Fruit fly (Drosophila melanogaster) whole organism, wandering third instar larva: Measurements from ENCODE around the gene CG4022.

Experiments
- Abd-B ChIP-seq: fragments of >200 bp; optimal IDR thresholded peaks from 2 replicates; lab custom pipeline; 2017; ENCODE audit warnings: missing biosample characterization, missing genetic modification characterization
- CG32264 ChIP-seq: fragments of 200-800 bp; sonication (Bioruptor generic); optimal IDR thresholded peaks from 2 replicates; lab custom pipeline; 2016; ENCODE audit warnings: missing biosample characterization, missing genetic modification characterization
- CG9705 ChIP-seq: fragments of 200-800 bp; sonication (Bioruptor generic); optimal IDR thresholded peaks from 2 replicates; lab custom pipeline; 2018; ENCODE audit warnings: missing biosample characterization, mild to moderate bottlenecking, missing genetic modification characterization
- CrebA ChIP-seq: fragments of 200-800 bp; sonication (Bioruptor generic); optimal IDR thresholded peaks from 2 replicates; lab custom pipeline; 2016; ENCODE audit warnings: missing biosample characterization, mild to moderate bottlenecking, missing genetic modification characterization, borderline replicate concordance
- Dfd ChIP-seq: fragments of >200 bp; optimal IDR thresholded peaks from 2 replicates; lab custom pipeline; 2017; ENCODE audit warnings: missing biosample characterization, missing genetic modification characterization
- Dif ChIP-seq: fragments of 200-275, 200-300 bp; sonication (Bioruptor generic); optimal IDR thresholded peaks from 2 replicates; lab custom pipeline; 2018; ENCODE audit warnings: missing biosample characterization, missing genetic modification characterization; ENCODE audit not compliant: partially characterized antibody
- GATAd ChIP-seq: sonication (Bioruptor generic); optimal IDR thresholded peaks from 2 replicates; lab custom pipeline; 2016; ENCODE audit warnings: missing biosample characterization, missing genetic modification characterization
- HLH106 ChIP-seq: fragments of 200-800 bp; optimal IDR thresholded peaks from 3 replicates; lab custom pipeline; 2019; ENCODE audit warnings: missing biosample characterization, mild to moderate bottlenecking, missing genetic modification characterization, moderate library complexity
- Hnf4 ChIP-seq: fragments of 200-800 bp; sonication (Bioruptor generic); optimal IDR thresholded peaks from 2 replicates; lab custom pipeline; 2016; ENCODE audit warnings: missing biosample characterization, mild to moderate bottlenecking, missing genetic modification characterization
- Hr78 ChIP-seq: fragments of >200 bp; optimal IDR thresholded peaks from 2 replicates; lab custom pipeline; 2017; ENCODE audit warnings: missing biosample characterization, missing genetic modification characterization
- Hr83 ChIP-seq: fragments of 200-300 bp; sonication (Bioruptor generic); optimal IDR thresholded peaks from 2 replicates; lab custom pipeline; 2016; ENCODE audit warnings: missing biosample characterization, mild to moderate bottlenecking, missing genetic modification characterization, moderate library complexity; ENCODE audit not compliant: poor library complexity, severe bottlenecking
- Jra ChIP-seq: sonication (Bioruptor generic); optimal IDR thresholded peaks from 2 replicates; lab custom pipeline; 2016; ENCODE audit warnings: missing biosample characterization, missing genetic modification characterization
- Myc ChIP-seq: fragments of >200 bp; optimal IDR thresholded peaks from 2 replicates; lab custom pipeline; 2017
- N ChIP-seq: fragments of >200 bp; optimal IDR thresholded peaks from 2 replicates; lab custom pipeline; 2018; ENCODE audit warnings: missing biosample characterization, missing external identifiers, missing genetic modification characterization
- OdsH ChIP-seq: fragments of 200-800 bp; sonication (Bioruptor generic); optimal IDR thresholded peaks from 2 replicates; lab custom pipeline; 2016; ENCODE audit warnings: missing biosample characterization, mild to moderate bottlenecking, missing genetic modification characterization
- Rel ChIP-seq, 2 experiments: fragments of 200-800 bp; sonication (Bioruptor generic) in 1 of 2; optimal IDR thresholded peaks; 2 replicates in 1 of 2; 3 replicates in 1 of 2; lab custom pipeline; 2016 to 2019; ENCODE audit warnings: mild to moderate bottlenecking in 2 of 2, missing biosample characterization in 2 of 2, missing genetic modification characterization in 2 of 2, moderate library complexity in 1 of 2
- Sp1 ChIP-seq: fragments of 200-800 bp; sonication (Bioruptor generic); optimal IDR thresholded peaks from 3 replicates; lab custom pipeline; 2019; ENCODE audit warnings: missing biosample characterization, mild to moderate bottlenecking, missing genetic modification characterization, moderate library complexity
- Vsx2 ChIP-seq: fragments of 200-300, 225-300 bp; sonication (Bioruptor generic); optimal IDR thresholded peaks from 2 replicates; lab custom pipeline; 2018; ENCODE audit warnings: missing biosample characterization, missing genetic modification characterization; ENCODE audit not compliant: partially characterized antibody
- br ChIP-seq: fragments of 200-800 bp; sonication (Bioruptor generic); optimal IDR thresholded peaks from 2 replicates; lab custom pipeline; 2016; ENCODE audit warnings: missing biosample characterization, missing genetic modification characterization
- brk ChIP-seq: fragments of 200-800 bp; sonication (Bioruptor generic); optimal IDR thresholded peaks from 2 replicates; lab custom pipeline; 2016; ENCODE audit warnings: missing biosample characterization, mild to moderate bottlenecking, missing genetic modification characterization
- dl ChIP-seq, 2 experiments: fragments of 175-275, 200-275 bp in 1 of 2; fragments of 200-275 bp in 1 of 2; sonication (Bioruptor generic); optimal IDR thresholded peaks; lab custom pipeline; 2018; ENCODE audit warnings: mild to moderate bottlenecking in 2 of 2, missing biosample characterization in 2 of 2, missing genetic modification characterization in 2 of 2, moderate library complexity in 2 of 2; ENCODE audit not compliant: partially characterized antibody in 2 of 2, insufficient read depth in 1 of 2
- dsf ChIP-seq: sonication (Bioruptor generic); optimal IDR thresholded peaks from 2 replicates; lab custom pipeline; 2016; ENCODE audit warnings: missing biosample characterization, missing genetic modification characterization, borderline replicate concordance
- ey ChIP-seq: fragments of 200-800 bp; sonication (Bioruptor generic); optimal IDR thresholded peaks from 2 replicates; lab custom pipeline; 2016; ENCODE audit warnings: missing biosample characterization, missing genetic modification characterization
- foxo ChIP-seq, 2 experiments: fragments of 200-800 bp; sonication (Bioruptor generic); optimal IDR thresholded peaks; 2 replicates in 1 of 2; 3 replicates in 1 of 2; lab custom pipeline; 2016 to 2017; ENCODE audit warnings: missing biosample characterization in 2 of 2, missing genetic modification characterization in 2 of 2
- fru ChIP-seq: fragments of 200-800 bp; sonication (Bioruptor generic); optimal IDR thresholded peaks from 3 replicates; lab custom pipeline; 2016; ENCODE audit warnings: missing biosample characterization, mild to moderate bottlenecking, missing genetic modification characterization
- h ChIP-seq: fragments of 200-800 bp; sonication (Bioruptor generic); optimal IDR thresholded peaks from 3 replicates; lab custom pipeline; 2016; ENCODE audit warnings: missing biosample characterization, mild to moderate bottlenecking, missing genetic modification characterization
- jim ChIP-seq: fragments of 175-275, 200-325 bp; sonication (Bioruptor generic); optimal IDR thresholded peaks from 2 replicates; lab custom pipeline; 2016; ENCODE audit warnings: missing biosample characterization, mild to moderate bottlenecking, missing genetic modification characterization
- lola ChIP-seq: fragments of >200 bp; optimal IDR thresholded peaks from 2 replicates; lab custom pipeline; 2017; ENCODE audit warnings: missing biosample characterization, missing genetic modification characterization
- pan ChIP-seq: fragments of >200 bp; optimal IDR thresholded peaks from 2 replicates; lab custom pipeline; 2017
- psq ChIP-seq: fragments of 200-800 bp; sonication (Bioruptor generic); optimal IDR thresholded peaks from 3 replicates; lab custom pipeline; 2017; ENCODE audit warnings: missing biosample characterization, mild to moderate bottlenecking, missing genetic modification characterization, moderate library complexity
- rgr ChIP-seq: fragments of 200-800 bp; sonication (Bioruptor generic); optimal IDR thresholded peaks from 3 replicates; lab custom pipeline; 2016; ENCODE audit warnings: missing biosample characterization, mild to moderate bottlenecking, missing genetic modification characterization
- sage ChIP-seq: fragments of 200-800 bp; sonication (Bioruptor generic); optimal IDR thresholded peaks from 2 replicates; lab custom pipeline; 2016; ENCODE audit warnings: missing biosample characterization, mild to moderate bottlenecking, missing genetic modification characterization
- sv ChIP-seq: fragments of 200-800 bp; sonication (Bioruptor generic); optimal IDR thresholded peaks from 3 replicates; lab custom pipeline; 2016; ENCODE audit warnings: missing biosample characterization, missing genetic modification characterization
- tai ChIP-seq: sonication (Bioruptor generic); optimal IDR thresholded peaks from 2 replicates; lab custom pipeline; 2016; ENCODE audit warnings: missing biosample characterization, missing genetic modification characterization
- usp ChIP-seq: fragments of >200 bp; optimal IDR thresholded peaks from 2 replicates; lab custom pipeline; 2017; ENCODE audit warnings: missing biosample characterization, missing genetic modification characterization
- woc ChIP-seq: sonication (Bioruptor generic); optimal IDR thresholded peaks from 2 replicates; lab custom pipeline; 2016; ENCODE audit warnings: missing biosample characterization, mild to moderate bottlenecking, missing genetic modification characterization

CG4022 gene

dm6 chr3L:9396704-9397103, 13.9 kb downstream of the CG4022 start:
- no peak for TF ChIP-seq HLH106
- TF ChIP-seq Dif (GFP tag; lab: Kevin White, UChicago) = no peak
- no peak for TF ChIP-seq woc
- TF ChIP-seq CrebA (GFP tag; lab: Kevin White, UChicago) = no peak
- peak; percentile 8 for TF ChIP-seq Dfd (GFP tag; lab: Kevin White, UChicago)
- TF ChIP-seq N (GFP tag; lab: Kevin White, UChicago) = no peak
- no peak for TF ChIP-seq CG32264 (GFP tag; lab: Kevin White, UChicago)
- peak; percentile 76 for TF ChIP-seq psq
- TF ChIP-seq lola (GFP tag; lab: Kevin White, UChicago) = no peak
- no peak for TF ChIP-seq brk (GFP tag; lab: Kevin White, UChicago)
- no peak for TF ChIP-seq foxo (GFP tag; optimal IDR thresholded peaks at IDR 0.05; lab: Kevin White, UChicago)
- TF ChIP-seq rgr (GFP tag; lab: Kevin White, UChicago) = no peak
- TF ChIP-seq pan (lab: Kevin White, UChicago) = no peak
- TF ChIP-seq Jra = no peak
- TF ChIP-seq Hnf4 (GFP tag; lab: Kevin White, UChicago) = no peak
- no peak for TF ChIP-seq usp (GFP tag; lab: Kevin White, UChicago)

dm6 chr3L:9396038-9396437, 14.6 kb downstream of the CG4022 start:
- TF ChIP-seq CrebA (GFP tag; lab: Kevin White, UChicago) (no peak), Hr83 (no peak), fru (GFP tag; lab: Kevin White, UChicago) (no peak), pan (lab: Kevin White, UChicago) (no peak), Hnf4 (GFP tag; lab: Kevin White, UChicago) (no peak), Rel (GFP tag; optimal IDR thresholded peaks at IDR 0.05; lab: Kevin White, UChicago) (no peak), Rel (tag; optimal IDR thresholded peaks at IDR 0.05; lab: Kevin White, UChicago) (peak; percentile 98), dsf (GFP tag; lab: Kevin White, UChicago) (no peak), Abd-B (GFP tag; lab: Kevin White, UChicago) (no peak)

dm6 chr3L:9391340-9391980, 19.2 kb downstream of the CG4022 start:
- TF ChIP-seq Abd-B (GFP tag; lab: Kevin White, UChicago) = no peak
- TF ChIP-seq psq = no peak
- no peak for TF ChIP-seq Rel (GFP tag; optimal IDR thresholded peaks at IDR 0.05; lab: Kevin White, UChicago)
- TF ChIP-seq Rel (tag; optimal IDR thresholded peaks at IDR 0.05; lab: Kevin White, UChicago) = peak; percentile 87

- no peak for TF ChIP-seq CG32264 (GFP tag; lab: Kevin White, UChicago)
- TF ChIP-seq psq = peak; percentile 54
Measured at dm6 chr3L:9384445-9385079, 26.1 kb downstream of the CG4022 start.

- peak; percentile 100 for TF ChIP-seq br (GFP tag; lab: Kevin White, UChicago)
- TF ChIP-seq Sp1 (GFP tag; lab: Kevin White, UChicago) = peak; percentile 100
- TF ChIP-seq CG9705 (GFP tag; lab: Kevin White, UChicago) = peak; percentile 98
- TF ChIP-seq dl (GFP tag; optimal IDR thresholded peaks at IDR 0.05; lab: Kevin White, UChicago; ENCODE audit: insufficient read depth in 1 of 2, partially characterized antibody in 2 of 2) = no peak
- TF ChIP-seq Hnf4 (GFP tag; lab: Kevin White, UChicago) = peak; percentile 99
- no peak for TF ChIP-seq Dif (GFP tag; lab: Kevin White, UChicago)
- TF ChIP-seq HLH106 = peak; percentile 100
- TF ChIP-seq Dfd (GFP tag; lab: Kevin White, UChicago) = no peak
- TF ChIP-seq dsf (GFP tag; lab: Kevin White, UChicago) = peak; percentile 96
- TF ChIP-seq lola (GFP tag; lab: Kevin White, UChicago) = no peak
- TF ChIP-seq OdsH (GFP tag; lab: Kevin White, UChicago) = peak; percentile 100
- no peak for TF ChIP-seq Hr78
- TF ChIP-seq CG32264 (GFP tag; lab: Kevin White, UChicago) = peak; percentile 99
- no peak for TF ChIP-seq N (GFP tag; lab: Kevin White, UChicago)
- peak; percentile 100 for TF ChIP-seq h
- TF ChIP-seq Myc = no peak
- no peak for TF ChIP-seq usp (GFP tag; lab: Kevin White, UChicago)
- TF ChIP-seq brk (GFP tag; lab: Kevin White, UChicago) = peak; percentile 98
- TF ChIP-seq ey (GFP tag; lab: Kevin White, UChicago) = peak; percentile 99
- TF ChIP-seq jim = peak; percentile 78
- no peak for TF ChIP-seq pan (lab: Kevin White, UChicago)
- TF ChIP-seq sv (GFP tag; lab: Kevin White, UChicago) = peak; percentile 96
- TF ChIP-seq sage (GFP tag; lab: Kevin White, UChicago) = peak; percentile 99
- no peak for TF ChIP-seq CrebA (GFP tag; lab: Kevin White, UChicago)
- TF ChIP-seq rgr (GFP tag; lab: Kevin White, UChicago) = peak; percentile 100
- TF ChIP-seq tai (GFP tag; lab: Kevin White, UChicago) = peak; percentile 96
- no peak for TF ChIP-seq Vsx2 (GFP tag; lab: Kevin White, UChicago)
- TF ChIP-seq GATAd (GFP tag; lab: Kevin White, UChicago) = peak; percentile 96
Measured at dm6 chr3L:9383345-9384075, 27.1 kb downstream of the CG4022 start, which contains the start of gene Hsp27. TSS of gene Hsp27 (plus strand) at chr3L:9384063.
